Fruit fly (Drosophila melanogaster) whole organism, embryonic: ENCODE data around the gene wapl.

ENCODE experiments used
- CG10565 ChIP-seq: fragments of 200-800 bp; sonication (Bioruptor generic); optimal IDR thresholded peaks from 3 replicates; lab custom pipeline; 2016; ENCODE audit warnings: missing biosample characterization, mild to moderate bottlenecking, missing genetic modification characterization
- CG2202 ChIP-seq: fragments of 200-800 bp; sonication (Bioruptor generic); optimal IDR thresholded peaks from 2 replicates; lab custom pipeline; 2018; ENCODE audit warnings: missing biosample characterization, mild to moderate bottlenecking, missing genetic modification characterization
- CG8478 ChIP-seq: fragments of >200 bp; optimal IDR thresholded peaks from 2 replicates; lab custom pipeline; 2018
- Dad ChIP-seq: fragments of 200-800 bp; sonication (Bioruptor generic); optimal IDR thresholded peaks from 3 replicates; lab custom pipeline; 2016; ENCODE audit warnings: missing biosample characterization, missing genetic modification characterization
- ERR ChIP-seq: fragments of 200-800 bp; sonication (Bioruptor generic); optimal IDR thresholded peaks from 2 replicates; lab custom pipeline; 2016; ENCODE audit warnings: missing biosample characterization, missing genetic modification characterization
- Sin3A ChIP-seq: fragments of >200 bp; optimal IDR thresholded peaks from 2 replicates; lab custom pipeline; 2018
- aop ChIP-seq: fragments of 200-800 bp; sonication (Bioruptor generic); IDR thresholded peaks from 2 replicates; pipeline ENCODE4 v1.3.6; 2022; ENCODE audit warnings: missing biosample characterization, missing genetic modification characterization
- grau ChIP-seq: fragments of 200-800 bp; optimal IDR thresholded peaks from 3 replicates; lab custom pipeline; 2019; ENCODE audit warnings: missing biosample characterization, mild to moderate bottlenecking, missing genetic modification characterization, moderate library complexity

DNA sequence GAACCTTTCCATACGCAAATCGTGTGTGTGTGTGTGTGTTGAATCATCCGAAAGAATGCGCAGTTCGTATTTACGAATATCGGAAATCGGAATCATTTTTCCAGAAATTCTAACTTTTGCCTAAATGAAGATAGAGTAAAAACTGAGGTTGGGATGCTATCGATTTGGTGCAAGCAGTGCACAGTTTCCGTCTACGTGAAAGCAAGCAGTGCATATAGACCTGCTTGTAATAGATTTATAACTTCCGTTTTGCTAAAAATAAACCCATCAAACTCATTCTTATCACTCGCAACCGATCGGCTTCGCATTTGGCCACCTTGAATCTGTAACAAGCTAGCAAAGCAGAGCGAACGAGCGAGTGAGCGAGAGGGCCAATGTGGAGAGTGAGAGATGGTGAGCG is 52.4 kb downstream of the wapl start:
- TF ChIP-seq CG2202 (tag; lab: Kevin White, UChicago), result no peak
- no peak for TF ChIP-seq grau (tag; lab: Kevin White, UChicago)
- TF ChIP-seq Sin3A (lab: Kevin White, UChicago), result no peak
- TF ChIP-seq aop (GFP tag; lab: Robert Waterston, UW), result no peak
- TF ChIP-seq ERR (GFP tag; lab: Kevin White, UChicago), result no peak
- no peak for TF ChIP-seq Dad (GFP tag; lab: Kevin White, UChicago)
- TF ChIP-seq CG8478, result no peak
- TF ChIP-seq CG10565, result no peak
